Fruit fly (Drosophila melanogaster) whole organism, embryonic: ENCODE results near the gene PlexA.

Experiments
- B-H2 ChIP-seq: fragments of 200-800 bp; sonication (Bioruptor generic); optimal IDR thresholded peaks from 2 replicates; lab custom pipeline; 2018; ENCODE audit warnings: missing biosample characterization, mild to moderate bottlenecking, missing genetic modification characterization
- CG11247 ChIP-seq: fragments of 200-800 bp; sonication (Bioruptor generic); IDR thresholded peaks from 2 replicates; pipeline ENCODE4 v1.3.6; 2022; ENCODE audit warnings: missing biosample characterization, missing genetic modification characterization
- CG12942 ChIP-seq: fragments of 200-800 bp; sonication (Bioruptor generic); optimal IDR thresholded peaks from 3 replicates; lab custom pipeline; 2016; ENCODE audit warnings: missing biosample characterization, missing genetic modification characterization
- CG13287 ChIP-seq: fragments of 200-800 bp; sonication (Bioruptor generic); IDR thresholded peaks from 2 replicates; pipeline ENCODE4 v1.3.6; 2022; ENCODE audit warnings: missing biosample characterization, missing genetic modification characterization; ENCODE audit not compliant: partially characterized antibody
- CG13296 ChIP-seq: fragments of 200-800 bp; sonication (Bioruptor generic); optimal IDR thresholded peaks from 3 replicates; lab custom pipeline; 2018; ENCODE audit warnings: missing biosample characterization, mild to moderate bottlenecking, missing genetic modification characterization
- CG15011 ChIP-seq: fragments of 200-800 bp; sonication (Bioruptor generic); optimal IDR thresholded peaks from 3 replicates; lab custom pipeline; 2018; ENCODE audit warnings: missing biosample characterization, mild to moderate bottlenecking, missing genetic modification characterization
- CG15514 ChIP-seq: fragments of 200-800 bp; sonication (Bioruptor generic); optimal IDR thresholded peaks from 3 replicates; lab custom pipeline; 2017; ENCODE audit warnings: missing biosample characterization, missing genetic modification characterization, mild to moderate bottlenecking, moderate library complexity, missing genetic modification reagents
- CG17385 ChIP-seq: fragments of 200-800 bp; sonication (Bioruptor generic); optimal IDR thresholded peaks from 3 replicates; lab custom pipeline; 2018; ENCODE audit warnings: missing biosample characterization, mild to moderate bottlenecking, missing genetic modification characterization
- CG17802 ChIP-seq: fragments of 200-800 bp; sonication (Bioruptor generic); optimal IDR thresholded peaks from 2 replicates; lab custom pipeline; 2018; ENCODE audit warnings: missing biosample characterization, mild to moderate bottlenecking, missing genetic modification characterization, moderate library complexity
- CG33213 ChIP-seq: fragments of 200-800 bp; sonication (Bioruptor generic); optimal IDR thresholded peaks from 3 replicates; lab custom pipeline; 2016; ENCODE audit warnings: missing biosample characterization, missing genetic modification characterization
- CG34224 ChIP-seq: fragments of 200-800 bp; sonication (Bioruptor generic); IDR thresholded peaks from 3 replicates; pipeline ENCODE4 v1.3.6; 2022; ENCODE audit warnings: missing biosample characterization, missing genetic modification characterization; ENCODE audit not compliant: partially characterized antibody
- CG34376 ChIP-seq: fragments of 200-800 bp; sonication (Bioruptor generic); optimal IDR thresholded peaks from 2 replicates; lab custom pipeline; 2018; ENCODE audit warnings: missing biosample characterization, mild to moderate bottlenecking, missing genetic modification characterization
- CG4328 ChIP-seq: fragments of 200-800 bp; sonication (Bioruptor generic); optimal IDR thresholded peaks from 3 replicates; lab custom pipeline; 2017; ENCODE audit warnings: missing biosample characterization, missing genetic modification reagents, missing genetic modification characterization
- CG4360 ChIP-seq: fragments of 200-800 bp; sonication (Bioruptor generic); IDR thresholded peaks from 2 replicates; pipeline ENCODE4 v1.3.6; 2022; ENCODE audit warnings: missing biosample characterization, missing genetic modification characterization
- CG4854 ChIP-seq: fragments of 200-800 bp; sonication (Bioruptor generic); optimal IDR thresholded peaks from 2 replicates; lab custom pipeline; 2016; ENCODE audit warnings: missing biosample characterization, missing genetic modification characterization, inconsistent platforms
- CG5180 ChIP-seq: fragments of 200-800 bp; sonication (Bioruptor generic); optimal IDR thresholded peaks from 3 replicates; lab custom pipeline; 2017; ENCODE audit warnings: missing biosample characterization, missing genetic modification characterization, mild to moderate bottlenecking, moderate library complexity, missing genetic modification reagents
- CG6175 ChIP-seq: fragments of 200-800 bp; sonication (Bioruptor generic); IDR thresholded peaks from 3 replicates; pipeline ENCODE4 v1.3.6; 2022; ENCODE audit warnings: missing biosample characterization, missing genetic modification characterization
- CG7357 ChIP-seq: fragments of 200-800 bp; sonication (Bioruptor generic); IDR thresholded peaks from 3 replicates; pipeline ENCODE4 v1.3.6; 2022; ENCODE audit warnings: missing biosample characterization, missing genetic modification characterization
- CG8290 ChIP-seq, 3 experiments: fragments of 200-800 bp; sonication (Bioruptor generic); optimal IDR thresholded peaks; 2 replicates each; lab custom pipeline; 2016 to 2019; ENCODE audit warnings: missing biosample characterization in 3 of 3, missing genetic modification characterization in 3 of 3, mild to moderate bottlenecking in 2 of 3, moderate library complexity in 1 of 3
- CG9437 ChIP-seq: fragments of 200-800 bp; sonication (Bioruptor generic); optimal IDR thresholded peaks from 2 replicates; lab custom pipeline; 2018; ENCODE audit warnings: missing biosample characterization, mild to moderate bottlenecking, missing genetic modification characterization
- CG9609 ChIP-seq: fragments of 200-800 bp; sonication (Bioruptor generic); optimal IDR thresholded peaks from 3 replicates; lab custom pipeline; 2016; ENCODE audit warnings: missing biosample characterization, missing genetic modification characterization
- D ChIP-seq, 2 experiments: fragments of 200-800 bp in 1 of 2; fragments of >200 bp in 1 of 2; sonication (Bioruptor generic) in 1 of 2; optimal IDR thresholded peaks; 2 replicates in 1 of 2; 3 replicates in 1 of 2; lab custom pipeline; 2017; ENCODE audit warnings: mild to moderate bottlenecking in 1 of 2, missing biosample characterization in 1 of 2, missing genetic modification characterization in 1 of 2, missing genetic modification reagents in 1 of 2
- Dek ChIP-seq: fragments of 200-800 bp; sonication (Bioruptor generic); optimal IDR thresholded peaks from 3 replicates; lab custom pipeline; 2019; ENCODE audit warnings: missing biosample characterization, mild to moderate bottlenecking, missing genetic modification characterization, moderate library complexity
- Doc2 ChIP-seq: fragments of 200-800 bp; sonication (Bioruptor generic); IDR thresholded peaks from 2 replicates; pipeline ENCODE4 v1.3.6; 2022; ENCODE audit warnings: missing biosample characterization, missing genetic modification characterization
- E2f2 ChIP-seq: fragments of 200-800 bp; sonication (Bioruptor generic); IDR thresholded peaks from 2 replicates; pipeline ENCODE4 v1.3.6; 2022; ENCODE audit warnings: missing biosample characterization, missing genetic modification characterization
- Ets97D ChIP-seq: fragments of 200-800 bp; sonication (Bioruptor generic); optimal IDR thresholded peaks from 3 replicates; lab custom pipeline; 2016; ENCODE audit warnings: missing biosample characterization, missing genetic modification characterization
- Fer2 ChIP-seq: fragments of 200-800 bp; sonication (Bioruptor generic); optimal IDR thresholded peaks from 2 replicates; lab custom pipeline; 2018; ENCODE audit warnings: missing biosample characterization, mild to moderate bottlenecking, missing genetic modification characterization, moderate library complexity
- NK7.1 ChIP-seq: fragments of 200-800 bp; sonication (Bioruptor generic); optimal IDR thresholded peaks from 3 replicates; lab custom pipeline; 2016; ENCODE audit warnings: missing biosample characterization, missing genetic modification characterization
- Pdp1 ChIP-seq, 2 experiments: fragments of 200-800 bp; sonication (Bioruptor generic); optimal IDR thresholded peaks; 3 replicates each; lab custom pipeline; 2016; ENCODE audit warnings: missing biosample characterization in 2 of 2, missing genetic modification characterization in 2 of 2, mild to moderate bottlenecking in 1 of 2, moderate library complexity in 1 of 2
- Ravus ChIP-seq: fragments of 200-800 bp; sonication (Bioruptor generic); IDR thresholded peaks from 2 replicates; pipeline ENCODE4 v1.3.6; 2022; ENCODE audit warnings: missing biosample characterization, missing genetic modification characterization
- Sin3A ChIP-seq: fragments of >200 bp; optimal IDR thresholded peaks from 2 replicates; lab custom pipeline; 2018
- Taf1 ChIP-seq: fragments of 200-800 bp; sonication (Bioruptor generic); IDR thresholded peaks from 2 replicates; pipeline ENCODE4 v1.3.6; 2022; ENCODE audit warnings: missing biosample characterization, missing genetic modification characterization
- Trl ChIP-seq, 3 experiments: fragments of >200 bp in 2 of 3; fragments of 200-800 bp in 1 of 3; sonication (Bioruptor generic) in 1 of 3; optimal IDR thresholded peaks; 2 replicates in 1 of 3; 3 replicates in 2 of 3; lab custom pipeline; 2016 to 2017; ENCODE audit warnings: missing biosample characterization in 1 of 3, missing genetic modification characterization in 1 of 3
- Xbp1 ChIP-seq: fragments of 200-800 bp; sonication (Bioruptor generic); optimal IDR thresholded peaks from 3 replicates; lab custom pipeline; 2016; ENCODE audit warnings: missing biosample characterization, mild to moderate bottlenecking, missing genetic modification characterization
- ase ChIP-seq: fragments of 200-800 bp; sonication (Bioruptor generic); IDR thresholded peaks from 3 replicates; pipeline ENCODE4 v1.3.6; 2022; ENCODE audit warnings: missing biosample characterization, missing genetic modification characterization
- chn ChIP-seq: fragments of 200-800 bp; sonication (Bioruptor generic); optimal IDR thresholded peaks from 2 replicates; lab custom pipeline; 2016; ENCODE audit warnings: missing biosample characterization, missing genetic modification characterization
- dimm ChIP-seq: fragments of 200-800 bp; sonication (Bioruptor generic); IDR thresholded peaks from 2 replicates; pipeline ENCODE4 v1.3.6; 2022; ENCODE audit warnings: missing biosample characterization, missing genetic modification characterization
- grau ChIP-seq: fragments of 200-800 bp; optimal IDR thresholded peaks from 3 replicates; lab custom pipeline; 2019; ENCODE audit warnings: missing biosample characterization, mild to moderate bottlenecking, missing genetic modification characterization, moderate library complexity
- gt ChIP-seq: fragments of 200-800 bp; sonication (Bioruptor generic); IDR thresholded peaks from 2 replicates; pipeline ENCODE4 v1.3.6; 2022; ENCODE audit warnings: missing biosample characterization, missing genetic modification characterization
- ind ChIP-seq: fragments of 200-800 bp; sonication (Bioruptor generic); optimal IDR thresholded peaks from 3 replicates; lab custom pipeline; 2016; ENCODE audit warnings: missing biosample characterization, missing genetic modification characterization
- jigr1 ChIP-seq: fragments of 200-800 bp; sonication (Bioruptor generic); IDR thresholded peaks from 3 replicates; pipeline ENCODE4 v1.3.6; 2022; ENCODE audit warnings: missing biosample characterization, missing genetic modification characterization
- jumu ChIP-seq: fragments of 200-800 bp; sonication (Bioruptor generic); optimal IDR thresholded peaks from 3 replicates; lab custom pipeline; 2016; ENCODE audit warnings: missing biosample characterization, missing genetic modification characterization
- psq ChIP-seq: fragments of 200-800 bp; sonication (Bioruptor generic); optimal IDR thresholded peaks from 2 replicates; lab custom pipeline; 2017; ENCODE audit warnings: missing biosample characterization, missing genetic modification characterization
- pzg ChIP-seq: fragments of 200-800 bp; sonication (Bioruptor generic); optimal IDR thresholded peaks from 3 replicates; lab custom pipeline; 2018; ENCODE audit warnings: missing biosample characterization, mild to moderate bottlenecking, missing genetic modification characterization, moderate library complexity
- salm ChIP-seq: fragments of 200-800 bp; sonication (Bioruptor generic); optimal IDR thresholded peaks from 2 replicates; lab custom pipeline; 2018; ENCODE audit warnings: missing biosample characterization, mild to moderate bottlenecking, missing genetic modification characterization
- sd ChIP-seq: fragments of 200-800 bp; sonication (Bioruptor generic); optimal IDR thresholded peaks from 3 replicates; lab custom pipeline; 2018; ENCODE audit warnings: missing biosample characterization, mild to moderate bottlenecking, missing genetic modification characterization, moderate library complexity
- sisA ChIP-seq: fragments of 200-800 bp; sonication (Bioruptor generic); IDR thresholded peaks from 2 replicates; pipeline ENCODE4 v1.3.6; 2022; ENCODE audit warnings: missing biosample characterization, missing genetic modification characterization
- tup ChIP-seq: fragments of 200-800 bp; sonication (Bioruptor generic); optimal IDR thresholded peaks from 2 replicates; lab custom pipeline; 2016; ENCODE audit warnings: missing biosample characterization, mild to moderate bottlenecking, missing genetic modification characterization, moderate library complexity
- usp ChIP-seq: fragments of >200 bp; optimal IDR thresholded peaks from 2 replicates; lab custom pipeline; 2017; ENCODE audit warnings: missing biosample characterization, missing genetic modification characterization
- zfh2 ChIP-seq: fragments of 200-800 bp; sonication (Bioruptor generic); optimal IDR thresholded peaks from 2 replicates; lab custom pipeline; 2016; ENCODE audit warnings: missing biosample characterization, missing genetic modification characterization

PlexA gene

DNA sequence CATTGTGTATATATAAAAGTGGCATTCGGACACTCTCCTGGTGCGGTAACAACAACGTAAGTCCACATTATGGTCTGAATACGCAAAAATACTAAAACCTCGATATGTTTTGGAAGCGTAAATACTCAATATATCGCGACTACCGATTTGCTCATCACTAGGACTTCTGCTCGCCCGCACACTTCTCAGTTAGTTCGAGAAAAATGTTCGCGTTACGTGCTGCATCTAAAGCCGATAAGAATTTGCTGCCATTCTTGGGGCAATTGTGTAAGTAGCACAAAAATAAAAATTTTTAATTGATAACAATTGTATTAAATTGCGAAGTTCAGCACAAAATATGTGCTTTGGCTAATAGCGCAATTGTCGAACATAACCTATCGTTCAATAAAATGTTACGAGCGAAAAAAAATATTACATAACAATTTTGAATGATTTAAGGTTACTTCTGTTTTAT is 4.8 kb upstream of the PlexA start, which contains the start of gene CG11076 (continued):
- TF ChIP-seq Dek (tag; lab: Kevin White, UChicago) (no peak), psq (GFP tag; lab: Kevin White, UChicago) (no peak), Fer2 (tag; lab: Kevin White, UChicago) (no peak), CG15011 (GFP tag; lab: Kevin White, UChicago) (no peak), CG17802 (peak; percentile 94), B-H2 (peak; percentile 6), CG4360 (GFP tag; lab: Robert Waterston, UW) (no peak), CG6175 (GFP tag; lab: Robert Waterston, UW) (no peak), jumu (GFP tag; lab: Kevin White, UChicago) (no peak), CG8290 (GFP tag; optimal IDR thresholded peaks at IDR 0.05; lab: Kevin White, UChicago) (peak; percentile 12), CG8290 (tag; optimal IDR thresholded peaks at IDR 0.05; lab: Kevin White, UChicago) (peak; percentile 37 to 86), CG13296 (GFP tag; lab: Kevin White, UChicago) (peak; percentile 66), ind (GFP tag; lab: Kevin White, UChicago) (no peak), Pdp1 (GFP tag; optimal IDR thresholded peaks at IDR 0.05; lab: Kevin White, UChicago) (peak in 1 of 2 experiments; percentile 99), D (optimal IDR thresholded peaks at IDR 0.05; lab: Kevin White, UChicago) (no peak), D (GFP tag; optimal IDR thresholded peaks at IDR 0.05; lab: Kevin White, UChicago) (no peak), Ets97D (GFP tag; lab: Kevin White, UChicago) (peak; percentile 45), sisA (GFP tag; lab: Robert Waterston, UW) (no peak), Taf1 (GFP tag; lab: Robert Waterston, UW) (no peak), Xbp1 (GFP tag; lab: Kevin White, UChicago) (peak; percentile 34), CG11247 (GFP tag; lab: Robert Waterston, UW) (no peak), CG34224 (peak; percentile 71), CG34376 (GFP tag; lab: Kevin White, UChicago) (peak; percentile 46), gt (no peak), Doc2 (no peak), Ravus (GFP tag; lab: Robert Waterston, UW) (no peak), usp (GFP tag; lab: Kevin White, UChicago) (no peak), CG9437 (GFP tag; lab: Kevin White, UChicago) (peak; percentile 88), NK7.1 (peak; percentile 4), ase (GFP tag; lab: Robert Waterston, UW) (no peak), grau (tag; lab: Kevin White, UChicago) (no peak), tup (GFP tag; lab: Kevin White, UChicago) (no peak), CG15514 (GFP tag; lab: Kevin White, UChicago) (no peak), zfh2 (peak; percentile 8), pzg (GFP tag; lab: Kevin White, UChicago) (peak; percentile 71), CG13287 (GFP tag; lab: Robert Waterston, UW) (peak; percentile 64), salm (tag; lab: Kevin White, UChicago) (no peak), E2f2 (GFP tag; lab: Robert Waterston, UW) (peak; percentile 31; the same call in 1 of the 2 replicates), sd (tag; lab: Kevin White, UChicago) (no peak), CG12942 (GFP tag; lab: Kevin White, UChicago) (no peak), CG17385 (GFP tag; lab: Kevin White, UChicago) (peak; percentile 52), jigr1 (GFP tag; lab: Robert Waterston, UW) (no peak), CG4328 (GFP tag; lab: Kevin White, UChicago) (peak; percentile 46), CG7357 (GFP tag; lab: Robert Waterston, UW) (peak; percentile 92), dimm (GFP tag; lab: Robert Waterston, UW) (no peak), Sin3A (peak; percentile 3), CG5180 (GFP tag; lab: Kevin White, UChicago) (no peak), chn (GFP tag; lab: Kevin White, UChicago) (no peak), Trl (optimal IDR thresholded peaks at IDR 0.05; lab: Kevin White, UChicago) (no peak), Trl (GFP tag; optimal IDR thresholded peaks at IDR 0.05; lab: Kevin White, UChicago) (peak; percentile 32), CG9609 (GFP tag; lab: Kevin White, UChicago) (no peak), CG4854 (peak; percentile 28), CG33213 (GFP tag; lab: Kevin White, UChicago) (peak; percentile 42)
